Fruit fly (Drosophila melanogaster): ENCODE measurements around the gene mRpS34.

The mRpS34 gene

dm6 chr3L:16334876-16335275 is 13.0 kb upstream of the mRpS34 start (continued):
- TF ChIP-seq CG15601 (tag; optimal IDR thresholded peaks at IDR 0.05) (no peak), CG12744 (GFP tag; optimal IDR thresholded peaks at IDR 0.05) (no peak), nom (GFP tag; optimal IDR thresholded peaks at IDR 0.05) (no peak), mld (GFP tag; IDR thresholded peaks at IDR 0.05; ENCODE audit: partially characterized antibody) (no peak), crp (GFP tag; optimal IDR thresholded peaks at IDR 0.05) (no peak), CG34224 (GFP tag; IDR thresholded peaks at IDR 0.05; ENCODE audit: partially characterized antibody) (no peak), CG4730 (GFP tag; IDR thresholded peaks at IDR 0.05) (no peak), CG6689 (GFP tag; IDR thresholded peaks at IDR 0.05) (no peak), gfzf (GFP tag; optimal IDR thresholded peaks at IDR 0.05) (no peak), ranshi (GFP tag; IDR thresholded peaks at IDR 0.05) (no peak), CG7839 (tag; optimal IDR thresholded peaks at IDR 0.05) (no peak), Bdp1 (GFP tag; optimal IDR thresholded peaks at IDR 0.05) (no peak), br (optimal IDR thresholded peaks at IDR 0.05) (no peak), CG33557 (GFP tag; optimal IDR thresholded peaks at IDR 0.05) (no peak), lmd (GFP tag; IDR thresholded peaks at IDR 0.05) (no peak), CG1602 (GFP tag; optimal IDR thresholded peaks at IDR 0.05) (no peak), sens (GFP tag) (no peak), CG7372 (GFP tag; IDR thresholded peaks at IDR 0.05) (no peak), row (GFP tag; IDR thresholded peaks at IDR 0.05) (no peak), dmrt11E (tag; optimal IDR thresholded peaks at IDR 0.05) (no peak), Med (GFP tag) (peak; percentile 75), Lim3 (GFP tag; IDR thresholded peaks at IDR 0.05) (no peak), Lpt (GFP tag; optimal IDR thresholded peaks at IDR 0.05) (no peak), CG9609 (GFP tag; optimal IDR thresholded peaks at IDR 0.05) (no peak), HLH3B (GFP tag; IDR thresholded peaks at IDR 0.05) (no peak), CkIIα-i1 (GFP tag; IDR thresholded peaks at IDR 0.05) (no peak), CG10979 (tag; optimal IDR thresholded peaks at IDR 0.05) (no peak), sna (GFP tag; IDR thresholded peaks at IDR 0.05; ENCODE audit: partially characterized antibody) (no peak; the same call in 1 of the 2 replicates), gcm (GFP tag; optimal IDR thresholded peaks at IDR 0.05) (no peak), fd64A (GFP tag; optimal IDR thresholded peaks at IDR 0.05) (no peak), BEAF-32 (GFP tag; optimal IDR thresholded peaks at IDR 0.05) (no peak), Six4 (GFP tag; optimal IDR thresholded peaks at IDR 0.05) (no peak), Hr39 (optimal IDR thresholded peaks at IDR 0.05) (no peak), ci (GFP tag; IDR thresholded peaks at IDR 0.05) (peak; percentile 58; the same call in 1 of the 3 replicates), ind (GFP tag; optimal IDR thresholded peaks at IDR 0.05) (no peak), bsh (GFP tag; optimal IDR thresholded peaks at IDR 0.05) (no peak), E2f2 (GFP tag; IDR thresholded peaks at IDR 0.05) (peak; percentile 9; the same call in 1 of the 2 replicates), nerfin-1 (tag; optimal IDR thresholded peaks at IDR 0.05) (no peak), MESR4 (GFP tag; optimal IDR thresholded peaks at IDR 0.05) (no peak), pnt (GFP tag; optimal IDR thresholded peaks at IDR 0.05) (no peak), ERR (GFP tag; optimal IDR thresholded peaks at IDR 0.05) (no peak), CG4360 (GFP tag; IDR thresholded peaks at IDR 0.05) (no peak), caup (GFP tag; optimal IDR thresholded peaks at IDR 0.05; ENCODE audit: severe bottlenecking) (no peak), schlank (tag; optimal IDR thresholded peaks at IDR 0.05) (no peak), CG14965 (GFP tag; optimal IDR thresholded peaks at IDR 0.05; ENCODE audit: borderline replicate concordance) (no peak), grau (tag; optimal IDR thresholded peaks at IDR 0.05) (no peak), CG4854 (GFP tag; optimal IDR thresholded peaks at IDR 0.05) (no peak), ftz-f1 (GFP tag; optimal IDR thresholded peaks at IDR 0.05) (peak; percentile 44), HmgZ (tag; optimal IDR thresholded peaks at IDR 0.05) (no peak), Pdp1 (GFP tag; optimal IDR thresholded peaks at IDR 0.05) (peak in 1 of 2 experiments; percentile 65), ttk (GFP tag; IDR thresholded peaks at IDR 0.05) (no peak), zen (tag; optimal IDR thresholded peaks at IDR 0.05) (no peak)
